Worm (Caenorhabditis elegans) whole organism, young adult: ENCODE data around the gene cya-1.

Experiments
- B0035.1 ChIP-seq: sonication (generic microtip); optimal IDR thresholded peaks from 2 replicates; lab custom pipeline; 2016; ENCODE audit warnings: missing genetic modification characterization, mild to moderate bottlenecking, missing compliant biosample characterization, missing genotype, missing genetic modification reagents
- B0261.1 ChIP-seq: sonication (generic microtip); optimal IDR thresholded peaks from 2 replicates; lab custom pipeline; 2016; ENCODE audit warnings: mild to moderate bottlenecking, missing genetic modification characterization, moderate library complexity, missing compliant biosample characterization
- F10E7.11 ChIP-seq: sonication (generic microtip); optimal IDR thresholded peaks from 2 replicates; lab custom pipeline; 2017; ENCODE audit warnings: mild to moderate bottlenecking, missing genetic modification characterization, moderate library complexity, missing compliant biosample characterization
- F33H1.4 ChIP-seq: fragments of 200-800 bp; sonication (Bioruptor generic); IDR thresholded peaks from 2 replicates; pipeline ENCODE4 v1.3.6; 2022; ENCODE audit warnings: missing genetic modification reagents, missing genetic modification characterization, missing compliant biosample characterization
- F39B2.1 ChIP-seq: fragments of 200-800 bp; sonication (Bioruptor generic); IDR thresholded peaks from 2 replicates; pipeline ENCODE4 v1.3.6; 2022; ENCODE audit warnings: missing genetic modification reagents, missing genetic modification characterization, missing compliant biosample characterization
- F55B11.4 ChIP-seq: sonication (generic microtip); optimal IDR thresholded peaks from 2 replicates; lab custom pipeline; 2016; ENCODE audit warnings: missing compliant biosample characterization, missing genetic modification characterization, borderline replicate concordance; ENCODE audit not compliant: insufficient read depth
- K11D2.4 ChIP-seq: fragments of 200-800 bp; sonication (Bioruptor generic); IDR thresholded peaks from 2 replicates; pipeline ENCODE4 v1.3.6; 2022; ENCODE audit warnings: missing genetic modification reagents, missing genetic modification characterization, missing compliant biosample characterization
- Y53F4B.3 ChIP-seq: fragments of 200-800 bp; sonication (Bioruptor generic); IDR thresholded peaks from 2 replicates; pipeline ENCODE4 v1.3.6; 2022; ENCODE audit warnings: missing genetic modification reagents, missing genetic modification characterization, missing compliant biosample characterization
- Y79H2A.3 ChIP-seq: fragments of 200-800 bp; sonication (Bioruptor generic); conservative IDR thresholded peaks from 2 replicates; pipeline ENCODE4 v1.3.6; 2022; ENCODE audit warnings: missing genetic modification reagents, missing genetic modification characterization, missing compliant biosample characterization
- Y95B8A.8 ChIP-seq: fragments of 200-800 bp; sonication (Bioruptor generic); IDR thresholded peaks from 2 replicates; pipeline ENCODE4 v1.3.6; 2022; ENCODE audit warnings: missing genetic modification reagents, missing genetic modification characterization, missing compliant biosample characterization
- aptf-3 ChIP-seq: fragments of 200-800 bp; sonication (Bioruptor generic); IDR thresholded peaks from 2 replicates; pipeline ENCODE4 v1.3.6; 2022; ENCODE audit warnings: missing genetic modification characterization, missing compliant biosample characterization
- athp-1 ChIP-seq: sonication (generic microtip); optimal IDR thresholded peaks from 2 replicates; lab custom pipeline; 2017; ENCODE audit warnings: mild to moderate bottlenecking, missing genetic modification characterization, missing compliant biosample characterization
- attf-3 ChIP-seq: fragments of 200-800 bp; sonication (Bioruptor generic); conservative IDR thresholded peaks from 2 replicates; pipeline ENCODE4 v1.3.6; 2022; ENCODE audit warnings: missing genetic modification reagents, missing genetic modification characterization, missing compliant biosample characterization
- attf-6 ChIP-seq: fragments of 200-800 bp; sonication (Bioruptor generic); IDR thresholded peaks from 2 replicates; pipeline ENCODE4 v1.3.6; 2022; ENCODE audit warnings: missing genetic modification reagents, missing genetic modification characterization, missing compliant biosample characterization
- cebp-1 ChIP-seq, 2 experiments: fragments of 200-800 bp in 1 of 2; sonication (Bioruptor generic) in 1 of 2; sonication (generic microtip) in 1 of 2; IDR thresholded peaks in 1 of 2; optimal IDR thresholded peaks in 1 of 2; 2 replicates each; pipeline versions ENCODE4 v1.3.6 to Lab custom; 2017 to 2022; ENCODE audit warnings: missing compliant biosample characterization in 2 of 2, missing genetic modification characterization in 2 of 2, mild to moderate bottlenecking in 1 of 2, missing genetic modification reagents in 1 of 2, moderate library complexity in 1 of 2
- cebp-2 ChIP-seq: fragments of 200-800 bp; sonication (Bioruptor generic); IDR thresholded peaks from 2 replicates; pipeline ENCODE4 v1.3.6; 2022; ENCODE audit warnings: missing genetic modification characterization, missing compliant biosample characterization
- chd-7 ChIP-seq: sonication (generic microtip); optimal IDR thresholded peaks from 2 replicates; lab custom pipeline; 2016; ENCODE audit warnings: mild to moderate bottlenecking, missing genetic modification characterization, moderate library complexity, missing compliant biosample characterization
- egl-44 ChIP-seq: fragments of 200-800 bp; sonication (Bioruptor generic); IDR thresholded peaks from 2 replicates; pipeline ENCODE4 v1.3.6; 2022; ENCODE audit warnings: missing genetic modification reagents, missing genetic modification characterization, missing compliant biosample characterization
- fkh-3 ChIP-seq: sonication (generic microtip); optimal IDR thresholded peaks from 2 replicates; lab custom pipeline; 2016; ENCODE audit warnings: mild to moderate bottlenecking, missing genetic modification characterization, missing compliant biosample characterization
- gei-17 ChIP-seq: fragments of 200-800 bp; sonication (Bioruptor generic); optimal IDR thresholded peaks from 2 replicates; lab custom pipeline; 2018; ENCODE audit warnings: mild to moderate bottlenecking, missing genetic modification characterization, missing compliant biosample characterization
- hlh-12 ChIP-seq: sonication (generic microtip); optimal IDR thresholded peaks from 2 replicates; lab custom pipeline; 2016; ENCODE audit warnings: missing genetic modification characterization, missing compliant biosample characterization
- hmg-20 ChIP-seq: fragments of 200-800 bp; sonication (Bioruptor generic); IDR thresholded peaks from 2 replicates; pipeline ENCODE4 v1.3.6; 2022; ENCODE audit warnings: missing genetic modification reagents, missing genetic modification characterization, missing compliant biosample characterization
- lin-35 ChIP-seq, 3 experiments: fragments of 150-350 bp in 2 of 3; sonication (generic microtip) in 1 of 3; optimal IDR thresholded peaks; 2 replicates each; lab custom pipeline; 2014 to 2018; ENCODE audit warnings: missing biosample characterization in 3 of 3, missing genetic modification characterization in 3 of 3, missing genetic modification reagents in 3 of 3
- lin-40 ChIP-seq: sonication (generic microtip); optimal IDR thresholded peaks from 2 replicates; lab custom pipeline; 2016; ENCODE audit warnings: missing genetic modification characterization, mild to moderate bottlenecking, missing compliant biosample characterization, missing genotype, missing genetic modification reagents
- lsl-1 ChIP-seq: fragments of 200-800 bp; sonication (Bioruptor generic); optimal IDR thresholded peaks from 2 replicates; lab custom pipeline; 2018; ENCODE audit warnings: mild to moderate bottlenecking, missing genetic modification characterization, moderate library complexity, missing compliant biosample characterization
- lsy-27 ChIP-seq: sonication (generic microtip); optimal IDR thresholded peaks from 2 replicates; lab custom pipeline; 2017; ENCODE audit warnings: missing genetic modification characterization, mild to moderate bottlenecking, missing compliant biosample characterization, antibody characterized with exemption, missing genotype, borderline replicate concordance; ENCODE audit not compliant: insufficient read depth
- madf-10 ChIP-seq: sonication (generic microtip); optimal IDR thresholded peaks from 2 replicates; lab custom pipeline; 2016; ENCODE audit warnings: mild to moderate bottlenecking, missing genetic modification characterization, missing compliant biosample characterization
- madf-6 ChIP-seq: fragments of 200-800 bp; sonication (Bioruptor generic); IDR thresholded peaks from 2 replicates; pipeline ENCODE4 v1.3.6; 2022; ENCODE audit warnings: missing genetic modification reagents, missing genetic modification characterization, missing compliant biosample characterization
- mcd-1 ChIP-seq: fragments of 200-800 bp; sonication (Bioruptor generic); IDR thresholded peaks from 2 replicates; pipeline ENCODE4 v1.3.6; 2022; ENCODE audit warnings: missing genetic modification reagents, missing genetic modification characterization, missing compliant biosample characterization
- mes-4 ChIP-seq: sonication (generic microtip); optimal IDR thresholded peaks from 2 replicates; lab custom pipeline; 2016; ENCODE audit warnings: missing genotype, missing genetic modification characterization, missing compliant biosample characterization
- nhr-120 ChIP-seq: fragments of 200-800 bp; sonication (Bioruptor generic); IDR thresholded peaks from 2 replicates; pipeline ENCODE4 v1.3.6; 2022; ENCODE audit warnings: missing genetic modification characterization, missing compliant biosample characterization
- nhr-27 ChIP-seq: fragments of 200-800 bp; sonication (Bioruptor generic); optimal IDR thresholded peaks from 2 replicates; lab custom pipeline; 2018; ENCODE audit warnings: mild to moderate bottlenecking, missing genetic modification characterization, moderate library complexity, missing compliant biosample characterization
- rec-8 ChIP-seq, 2 experiments: sonication (generic microtip); optimal IDR thresholded peaks; 2 replicates each; lab custom pipeline; 2016; ENCODE audit warnings: mild to moderate bottlenecking in 2 of 2, missing genetic modification characterization in 2 of 2, missing genetic modification reagents in 2 of 2, missing genotype in 2 of 2, missing biosample characterization in 1 of 2, missing compliant biosample characterization in 1 of 2, moderate library complexity in 1 of 2
- rpc-1 ChIP-seq, 2 experiments: fragments of 150-350 bp in 1 of 2; sonication (generic microtip) in 1 of 2; optimal IDR thresholded peaks; 2 replicates each; lab custom pipeline; 2014 to 2018; ENCODE audit warnings: missing biosample characterization in 1 of 2, missing genetic modification characterization in 1 of 2, missing genetic modification reagents in 1 of 2, missing genotype in 1 of 2
- sdz-38 ChIP-seq: sonication (generic microtip); optimal IDR thresholded peaks from 2 replicates; lab custom pipeline; 2016; ENCODE audit warnings: missing genotype, missing genetic modification characterization, missing compliant biosample characterization
- snpc-1.3 ChIP-seq: sonication (generic microtip); optimal IDR thresholded peaks from 2 replicates; lab custom pipeline; 2017; ENCODE audit warnings: missing genetic modification characterization, mild to moderate bottlenecking, missing compliant biosample characterization, antibody characterized with exemption, moderate library complexity, missing genotype, missing genetic modification reagents; ENCODE audit not compliant: insufficient read depth
- tbx-9 ChIP-seq: sonication (generic microtip); optimal IDR thresholded peaks from 2 replicates; lab custom pipeline; 2016; ENCODE audit warnings: borderline replicate concordance, missing genetic modification characterization, inconsistent platforms, missing compliant biosample characterization
- xnd-1 ChIP-seq: sonication (generic microtip); optimal IDR thresholded peaks from 2 replicates; lab custom pipeline; 2016; ENCODE audit warnings: missing genotype, missing genetic modification reagents, missing genetic modification characterization, missing compliant biosample characterization
- ztf-22 ChIP-seq: fragments of 200-800 bp; sonication (Bioruptor generic); optimal IDR thresholded peaks from 2 replicates; lab custom pipeline; 2018; ENCODE audit warnings: mild to moderate bottlenecking, missing genetic modification characterization, moderate library complexity, missing compliant biosample characterization

The cya-1 gene

ce11 chrIII:9077708-9078107, 31.4 kb downstream of the cya-1 start, which contains the start of gene F02A9.1:
TSS of gene F02A9.1 (minus strand) at chrIII:9077808.
- TF ChIP-seq lsy-27, result no peak
- TF ChIP-seq Y79H2A.3 (GFP tag; lab: Robert Waterston, UW), result no peak
- TF ChIP-seq cebp-1 (GFP tag; IDR thresholded peaks at IDR 0.05; lab: Robert Waterston, UW), result no peak
- TF ChIP-seq cebp-1 (tag; optimal IDR thresholded peaks at IDR 0.05; lab: Kevin White, UChicago), result no peak
- no peak for TF ChIP-seq Y95B8A.8
- TF ChIP-seq sdz-38, result no peak
- TF ChIP-seq B0261.1 (tag; lab: Kevin White, UChicago), result no peak
- no peak for TF ChIP-seq xnd-1 (tag; lab: Kevin White, UChicago)
- TF ChIP-seq rpc-1 (optimal IDR thresholded peaks at IDR 0.05; lab: Kevin White, UChicago), result no peak
- TF ChIP-seq rpc-1 (tag; optimal IDR thresholded peaks at IDR 0.05; lab: Kevin White, UChicago), result no peak
- TF ChIP-seq F39B2.1 (GFP tag; lab: Robert Waterston, UW), result no peak
- TF ChIP-seq tbx-9 (tag; lab: Kevin White, UChicago), result no peak
- no peak for TF ChIP-seq F10E7.11 (tag; lab: Kevin White, UChicago)
- no peak for TF ChIP-seq cebp-2 (GFP tag; lab: Robert Waterston, UW)
- TF ChIP-seq mes-4 (tag; lab: Kevin White, UChicago), result no peak
- TF ChIP-seq mcd-1 (GFP tag; lab: Robert Waterston, UW), result no peak
- no peak for TF ChIP-seq egl-44
- no peak for TF ChIP-seq madf-10 (tag; lab: Kevin White, UChicago)

- TF ChIP-seq chd-7 (tag; lab: Kevin White, UChicago) (no peak), attf-3 (GFP tag; lab: Robert Waterston, UW) (no peak), F55B11.4 (tag; lab: Kevin White, UChicago) (no peak), rec-8 (tag; optimal IDR thresholded peaks at IDR 0.05; lab: Kevin White, UChicago) (no peak), attf-6 (GFP tag; lab: Robert Waterston, UW) (no peak), lin-35 (GFP tag; optimal IDR thresholded peaks at IDR 0.05; lab: Kevin White, UChicago) (no peak), gei-17 (no peak), F33H1.4 (GFP tag; lab: Robert Waterston, UW) (no peak), Y53F4B.3 (GFP tag; lab: Robert Waterston, UW) (no peak), hlh-12 (tag; lab: Kevin White, UChicago) (no peak), hmg-20 (GFP tag; lab: Robert Waterston, UW) (no peak), lsl-1 (no peak), tbx-9 (tag; lab: Kevin White, UChicago) (no peak)
Measured at ce11 chrIII:9075539-9075938, 33.5 kb downstream of the cya-1 start, which contains the start of gene F02A9.7. TSS of gene F02A9.7 (minus strand) at chrIII:9075639.

- TF ChIP-seq ztf-22 (no peak), lin-40 (no peak), B0035.1 (tag; lab: Kevin White, UChicago) (no peak), madf-6 (GFP tag; lab: Robert Waterston, UW) (no peak), fkh-3 (tag; lab: Kevin White, UChicago) (no peak), aptf-3 (no peak), K11D2.4 (GFP tag; lab: Robert Waterston, UW) (no peak), nhr-120 (GFP tag; lab: Robert Waterston, UW) (no peak), lin-35 (GFP tag; optimal IDR thresholded peaks at IDR 0.05; lab: Kevin White, UChicago) (no peak), nhr-27 (tag; lab: Kevin White, UChicago) (no peak), Y53F4B.3 (GFP tag; lab: Robert Waterston, UW) (no peak), gei-17 (no peak), athp-1 (tag; lab: Kevin White, UChicago) (no peak), Y79H2A.3 (GFP tag; lab: Robert Waterston, UW) (no peak), snpc-1.3 (tag; lab: Kevin White, UChicago) (no peak)
- TF ChIP-seq, all 124 proteins: peak for 0
Measured at ce11 chrIII:9072704-9073103, 36.4 kb downstream of the cya-1 start.
